Fruit fly (Drosophila melanogaster) S2 (cell line): ENCODE data around the gene Elovl7.

Source experiments
- CG8478 ChIP-seq: fragments of >200 bp; optimal IDR thresholded peaks from 2 replicates; lab custom pipeline; 2018
- CTCF ChIP-seq, 2 experiments: fragments of >200 bp; optimal IDR thresholded peaks; 2 replicates each; lab custom pipeline; 2018

The Elovl7 gene

dm6 chr3R:7970640-7971039 lies 25.0 kb downstream of the Elovl7 start:
- TF ChIP-seq CTCF (optimal IDR thresholded peaks at IDR 0.05; lab: Kevin White, UChicago) = no peak

dm6 chr3R:7969702-7970175 lies 25.9 kb downstream of the Elovl7 start:
- TF ChIP-seq CTCF (optimal IDR thresholded peaks at IDR 0.05; lab: Kevin White, UChicago) (no peak), CG8478 (no peak)

DNA sequence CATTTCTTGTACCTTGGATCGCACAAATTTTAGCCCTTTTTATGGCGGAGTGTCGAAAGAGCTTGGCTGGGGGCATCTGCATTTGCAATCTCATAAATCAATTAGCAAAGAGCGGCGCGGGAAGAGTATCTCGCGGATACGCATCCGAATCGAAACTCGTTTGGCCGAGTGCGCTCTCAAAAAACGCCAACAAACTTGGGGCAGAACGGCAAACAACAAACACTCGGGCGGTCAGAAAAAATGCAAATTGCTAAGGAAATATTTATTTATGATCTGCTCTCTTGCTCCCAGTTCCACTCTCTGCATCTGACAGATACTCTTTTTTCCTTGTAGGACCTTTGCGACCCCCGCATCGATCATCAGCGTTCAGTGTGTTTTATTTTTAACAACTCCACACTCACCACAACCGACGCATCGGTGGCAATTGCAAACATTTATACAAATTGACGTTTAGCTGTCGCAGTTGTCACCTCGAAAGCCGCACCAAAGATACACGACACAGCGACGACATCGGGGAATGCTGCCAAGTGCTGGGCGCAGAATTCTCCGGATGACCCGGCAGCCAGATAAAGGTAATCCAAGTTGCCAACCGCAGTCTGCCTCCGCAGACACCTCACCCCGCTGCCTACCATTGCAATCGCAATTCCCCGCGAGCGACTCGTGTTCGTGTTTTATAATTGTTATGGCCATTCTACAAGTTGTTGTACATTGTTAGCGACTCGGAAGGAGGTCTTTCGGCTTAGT lies 26.5 kb downstream of the Elovl7 start:
- TF ChIP-seq CTCF (optimal IDR thresholded peaks at IDR 0.05; lab: Kevin White, UChicago) = no peak
- TF ChIP-seq CG8478 = no peak

DNA sequence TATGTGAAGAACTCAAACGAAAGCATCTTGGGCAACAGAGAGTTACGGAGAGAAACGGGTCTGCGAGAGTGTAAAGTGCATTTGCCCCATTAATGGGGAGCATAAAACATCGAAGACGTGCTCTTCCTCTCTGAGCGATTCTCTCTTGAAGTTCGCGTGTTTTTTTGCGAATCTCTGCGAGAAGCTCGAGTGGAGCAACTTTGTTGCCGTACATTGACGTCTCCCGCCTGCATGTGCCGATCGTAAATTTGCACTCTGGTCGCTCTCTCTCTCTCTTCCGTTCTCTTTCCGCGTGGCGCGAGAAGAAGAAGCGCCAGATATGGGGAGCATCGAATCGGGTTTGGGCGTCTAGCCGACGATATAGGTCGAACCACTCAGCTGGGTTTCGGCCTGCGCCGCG lies 27.9 kb downstream of the Elovl7 start:
- no peak for TF ChIP-seq CG8478

- TF ChIP-seq CG8478 (no peak), CTCF (optimal IDR thresholded peaks at IDR 0.05; lab: Kevin White, UChicago) (no peak)
Observed at dm6 chr3R:7967347-7967746, 28.3 kb downstream of the Elovl7 start, which contains the start of gene dsx. dsx (minus strand) TSS chr3R:7967408.

dm6 chr3R:7966544-7967264 lies 28.9 kb downstream of the Elovl7 start:
- TF ChIP-seq CG8478 (no peak), CTCF (optimal IDR thresholded peaks at IDR 0.05; lab: Kevin White, UChicago) (no peak)

DNA sequence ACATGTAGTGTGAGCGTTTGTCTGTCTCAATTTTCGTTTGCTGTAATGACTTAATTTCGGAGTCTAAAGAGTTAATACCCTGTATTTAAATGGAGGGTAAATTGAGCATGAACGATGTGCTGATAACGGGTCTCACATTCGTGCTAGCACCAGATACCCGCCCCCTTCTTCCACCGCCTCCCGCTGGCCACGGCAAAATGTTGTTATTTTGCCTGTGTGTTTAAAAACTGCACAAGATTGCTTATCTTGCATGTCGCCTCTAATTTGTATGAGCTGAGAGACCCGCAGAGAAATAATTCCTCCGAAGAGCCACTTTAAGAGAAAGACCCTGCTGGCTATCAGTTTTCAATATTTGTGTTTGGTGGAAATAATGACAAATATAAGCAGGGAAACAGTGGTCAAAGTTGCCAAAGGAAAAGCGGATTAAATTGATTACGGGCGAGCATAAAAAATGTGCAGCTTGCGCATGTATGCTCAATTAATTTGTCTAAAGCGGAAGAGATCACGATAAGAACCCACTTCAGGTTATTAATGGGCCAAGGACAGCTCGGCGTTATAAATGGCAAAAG lies 30.8 kb downstream of the Elovl7 start:
- TF ChIP-seq CG8478 = no peak
- TF ChIP-seq CTCF (optimal IDR thresholded peaks at IDR 0.05; lab: Kevin White, UChicago) = no peak

DNA sequence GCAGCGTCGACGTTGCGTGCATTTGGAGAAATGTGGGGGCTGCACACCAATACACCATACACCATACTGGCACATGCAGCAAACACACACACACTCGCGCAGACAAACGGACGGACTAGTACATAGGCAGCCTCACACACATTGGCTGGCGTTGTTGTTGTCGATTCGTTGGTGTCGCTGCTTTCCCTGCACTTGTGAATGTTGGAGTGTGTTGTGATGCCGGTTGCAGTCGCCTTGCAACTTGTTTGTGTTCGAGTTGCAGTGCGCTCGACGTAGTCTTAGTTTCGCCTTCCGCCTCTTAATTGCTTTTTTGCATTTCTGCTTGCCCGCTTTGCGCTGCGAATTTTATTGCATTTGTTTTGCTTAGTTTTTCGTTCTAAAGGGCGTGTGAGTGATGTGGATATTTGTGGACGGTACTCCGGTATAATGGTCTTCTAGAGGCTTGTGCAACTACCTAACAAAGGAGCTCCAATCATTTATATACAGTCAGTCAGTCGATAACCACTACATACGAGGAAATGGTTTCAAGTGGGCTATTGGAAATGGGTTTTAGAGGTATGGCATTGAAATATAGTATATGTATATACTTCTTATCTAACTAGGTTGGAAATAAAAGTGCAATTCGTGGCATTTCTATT lies 32.0 kb downstream of the Elovl7 start:
- no peak for TF ChIP-seq CG8478
- TF ChIP-seq CTCF (optimal IDR thresholded peaks at IDR 0.05; lab: Kevin White, UChicago) = no peak

dm6 chr3R:7962778-7963494 lies 32.7 kb downstream of the Elovl7 start:
- TF ChIP-seq CTCF (optimal IDR thresholded peaks at IDR 0.05; lab: Kevin White, UChicago) (no peak), CG8478 (no peak)

DNA sequence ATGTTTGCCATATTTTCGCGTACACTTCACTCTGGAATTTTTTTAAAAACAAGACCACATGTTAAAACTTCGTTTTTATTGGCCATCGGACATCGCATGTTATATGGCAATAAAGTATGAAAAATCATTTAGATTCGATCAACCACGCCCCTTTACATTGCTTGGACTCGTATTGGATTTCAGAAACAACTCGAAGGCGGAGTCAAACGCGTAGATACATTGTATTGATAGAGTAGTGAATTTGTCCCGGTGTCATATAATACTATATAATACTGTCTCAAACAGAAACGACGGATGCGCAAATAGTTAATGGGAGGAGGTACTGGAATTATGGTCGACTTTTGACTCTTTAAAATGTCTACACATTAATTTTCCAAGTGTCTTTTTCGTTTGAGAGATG lies 34.3 kb downstream of the Elovl7 start:
- no peak for TF ChIP-seq CG8478
- no peak for TF ChIP-seq CTCF (optimal IDR thresholded peaks at IDR 0.05; lab: Kevin White, UChicago)

DNA sequence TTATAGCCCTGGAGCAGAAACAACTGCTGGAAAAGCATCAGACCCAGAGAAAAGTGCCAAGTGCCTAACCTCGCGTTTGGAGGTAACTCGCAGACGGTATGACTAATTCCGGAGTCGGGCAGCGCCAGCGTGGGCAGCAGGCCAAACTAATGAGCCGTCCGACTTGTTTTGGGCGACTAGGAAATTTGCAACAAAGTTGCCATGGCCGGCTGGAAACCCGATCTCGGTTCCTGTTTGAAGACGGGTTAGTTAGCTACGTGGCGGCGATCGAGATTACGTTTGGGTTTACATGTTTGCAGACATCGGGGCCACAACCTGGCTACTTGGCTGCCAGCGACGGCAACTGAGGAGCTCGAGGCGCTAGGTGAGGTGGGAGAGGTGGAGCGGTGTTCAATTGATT lies 38.6 kb downstream of the Elovl7 start:
- TF ChIP-seq CG8478 = no peak
- no peak for TF ChIP-seq CTCF (optimal IDR thresholded peaks at IDR 0.05; lab: Kevin White, UChicago)

dm6 chr3R:7954477-7954876 lies 41.2 kb downstream of the Elovl7 start:
- TF ChIP-seq CTCF (optimal IDR thresholded peaks at IDR 0.05; lab: Kevin White, UChicago) = no peak
- TF ChIP-seq CG8478 = no peak

DNA sequence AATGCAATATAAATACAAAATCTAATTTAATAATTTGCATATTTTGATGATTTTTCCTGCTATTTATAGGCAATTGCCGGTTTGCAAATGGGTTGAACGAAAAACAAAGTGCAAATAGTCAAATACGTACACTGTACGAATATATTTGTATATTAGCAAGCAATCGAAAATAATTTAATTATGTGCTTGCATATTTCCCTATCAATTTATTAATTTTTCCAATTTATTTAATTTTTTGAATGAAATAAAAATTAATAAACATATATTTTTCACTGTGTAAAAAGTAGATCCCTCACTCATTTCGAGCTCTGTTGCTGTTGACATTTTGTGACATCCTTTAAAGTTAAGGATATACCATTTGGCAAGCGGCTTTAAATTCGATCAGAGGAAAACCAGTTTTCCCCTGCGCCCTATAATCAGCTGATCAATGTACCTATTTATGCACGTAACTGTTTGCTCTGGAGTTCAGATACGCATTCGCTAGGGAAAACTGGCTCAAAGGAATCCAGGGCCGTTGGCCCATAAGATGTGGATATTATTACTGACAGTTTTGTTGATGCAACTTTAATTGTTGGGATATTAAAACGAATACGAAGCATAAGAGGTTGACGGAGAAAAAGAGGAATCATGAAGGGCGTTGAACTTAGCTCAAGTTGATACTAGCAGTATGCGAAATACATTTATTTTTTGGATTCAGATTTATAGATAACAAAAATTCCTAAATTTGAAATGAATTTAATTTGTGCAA lies 42.4 kb downstream of the Elovl7 start:
- TF ChIP-seq CG8478 (no peak), CTCF (optimal IDR thresholded peaks at IDR 0.05; lab: Kevin White, UChicago) (no peak)

DNA sequence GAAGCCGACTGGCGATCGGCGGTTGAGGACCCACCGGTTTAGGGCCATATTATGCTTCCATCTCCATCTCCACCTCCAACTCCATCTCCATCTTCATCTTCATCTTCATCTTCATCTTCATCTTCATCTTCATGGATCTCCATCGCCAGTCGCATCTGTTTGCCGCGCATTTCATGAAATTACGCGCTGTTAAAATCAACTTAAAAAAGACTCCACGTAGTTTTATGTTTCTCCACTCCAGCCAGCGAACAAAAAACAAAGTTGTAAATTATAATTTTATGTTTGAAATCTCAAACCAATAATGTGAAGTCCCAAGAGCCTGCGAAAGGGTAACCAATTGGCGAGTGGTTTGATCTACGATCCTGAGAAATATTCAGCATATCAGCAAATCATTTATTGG lies 45.5 kb downstream of the Elovl7 start:
- TF ChIP-seq CTCF (optimal IDR thresholded peaks at IDR 0.05; lab: Kevin White, UChicago) (no peak), CG8478 (no peak)
